Fruit fly (Drosophila melanogaster): Measurements from ENCODE around the gene CG1896.

DNA sequence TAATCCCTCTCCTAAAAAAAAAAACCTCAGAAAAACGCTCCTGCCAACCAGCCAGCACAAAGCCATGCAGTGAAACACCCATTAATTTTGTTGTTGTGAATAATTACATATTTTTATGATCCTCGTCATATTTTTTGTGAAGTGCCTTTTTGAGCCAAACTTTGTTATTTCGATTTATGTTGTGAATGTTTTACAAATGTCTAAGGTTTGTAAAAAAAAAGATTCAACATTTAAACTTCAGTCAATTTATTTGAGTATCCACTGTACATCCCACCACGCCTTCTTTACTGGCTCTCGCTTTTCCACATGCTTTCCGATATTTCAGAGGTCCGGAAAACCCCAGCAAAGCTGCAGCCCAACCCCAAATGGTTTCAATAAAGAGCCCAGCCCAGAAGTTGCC, 19.9 kb upstream of the CG1896 start:
- TF ChIP-seq pan (optimal IDR thresholded peaks at IDR 0.05) = no peak
- no peak for TF ChIP-seq EcR (GFP tag; optimal IDR thresholded peaks at IDR 0.05)
